Worm (Caenorhabditis elegans): ENCODE measurements around the gene srh-23.

DNA sequence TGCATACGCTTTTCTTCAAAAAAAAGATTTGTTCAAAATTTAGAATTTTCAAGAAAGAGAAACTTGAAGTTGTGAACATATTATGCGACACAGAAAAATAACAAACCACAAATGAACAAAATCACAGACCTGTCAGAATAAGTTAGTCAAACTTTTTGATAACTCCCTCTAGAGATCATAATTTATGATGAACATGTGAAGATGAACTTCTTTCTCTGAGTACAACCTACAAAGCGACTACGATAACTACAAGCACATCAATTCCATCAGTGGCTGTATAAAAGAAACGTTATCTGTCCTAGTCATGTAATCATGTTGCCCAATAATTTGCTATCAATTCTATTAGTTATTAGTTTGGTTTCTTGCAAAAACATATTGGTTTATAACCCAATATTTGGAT is 25.2 kb upstream of the srh-23 start, which contains the start of gene ugt-9:
- no peak for TF ChIP-seq cog-1 (tag; optimal IDR thresholded peaks at IDR 0.05)
- TF ChIP-seq T22C8.4 (GFP tag; IDR thresholded peaks at IDR 0.05), result no peak
- no peak for TF ChIP-seq flt-1 (GFP tag; IDR thresholded peaks at IDR 0.05)
- TF ChIP-seq ztf-23 (GFP tag; IDR thresholded peaks at IDR 0.05), result no peak
- no peak for TF ChIP-seq klf-2 (GFP tag; conservative IDR thresholded peaks at IDR 0.05)
- TF ChIP-seq tab-1 (GFP tag; IDR thresholded peaks at IDR 0.05), result no peak
- TF ChIP-seq med-1 (GFP tag; optimal IDR thresholded peaks at IDR 0.05; ENCODE audit: insufficient read depth), result no peak
- no peak for TF ChIP-seq ref-1 (GFP tag; conservative IDR thresholded peaks at IDR 0.05)
